Fruit fly (Drosophila melanogaster) Kc167 (cell line): ENCODE data around the gene CG17544.

Experiments
- Myc ChIP-seq: fragments of >200 bp; optimal IDR thresholded peaks from 2 replicates; lab custom pipeline; 2017; ENCODE audit warnings: missing external identifiers
- Sin3A ChIP-seq: fragments of >200 bp; optimal IDR thresholded peaks from 2 replicates; lab custom pipeline; 2018; ENCODE audit warnings: missing external identifiers
- h ChIP-seq: fragments of >200 bp; optimal IDR thresholded peaks from 3 replicates; lab custom pipeline; 2018; ENCODE audit warnings: missing external identifiers
- insv ChIP-seq: fragments of >200 bp; optimal IDR thresholded peaks from 3 replicates; lab custom pipeline; 2018; ENCODE audit warnings: missing external identifiers
- psq ChIP-seq: fragments of >200 bp; optimal IDR thresholded peaks from 2 replicates; lab custom pipeline; 2017; ENCODE audit warnings: missing external identifiers
- ttk ChIP-seq: sonication (Bioruptor generic); optimal IDR thresholded peaks from 2 replicates; lab custom pipeline; 2017; ENCODE audit warnings: missing external identifiers

The CG17544 gene

DNA sequence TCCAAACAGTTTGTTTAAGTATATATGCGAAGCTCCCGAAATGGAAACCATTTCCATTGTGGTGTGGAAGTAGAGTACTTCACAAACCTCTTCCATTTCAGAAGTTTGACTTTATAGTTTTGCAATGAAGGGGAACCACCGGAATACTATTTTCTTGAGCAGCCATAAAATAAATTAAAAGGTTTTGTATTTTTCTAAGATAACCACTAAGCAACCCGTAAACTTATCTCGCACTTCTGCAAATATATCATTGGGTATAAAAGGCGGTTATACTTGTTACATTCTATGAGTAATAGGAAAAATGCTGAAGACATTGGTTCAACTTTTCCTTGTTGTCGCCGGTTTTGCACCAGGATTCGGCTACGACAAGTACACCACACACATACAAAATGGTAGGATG is 19.7 kb upstream of the CG17544 start, which contains the start of gene lectin-37Da:
TSS of gene lectin-37Da (plus strand) at position 301 of the 400 bp plus-strand sequence.
- no peak for TF ChIP-seq Myc
- no peak for TF ChIP-seq psq
- no peak for TF ChIP-seq h (lab: Kevin White, UChicago)
- TF ChIP-seq insv (lab: Kevin White, UChicago), result no peak
- TF ChIP-seq Sin3A (lab: Kevin White, UChicago), result no peak
- TF ChIP-seq ttk, result no peak

DNA sequence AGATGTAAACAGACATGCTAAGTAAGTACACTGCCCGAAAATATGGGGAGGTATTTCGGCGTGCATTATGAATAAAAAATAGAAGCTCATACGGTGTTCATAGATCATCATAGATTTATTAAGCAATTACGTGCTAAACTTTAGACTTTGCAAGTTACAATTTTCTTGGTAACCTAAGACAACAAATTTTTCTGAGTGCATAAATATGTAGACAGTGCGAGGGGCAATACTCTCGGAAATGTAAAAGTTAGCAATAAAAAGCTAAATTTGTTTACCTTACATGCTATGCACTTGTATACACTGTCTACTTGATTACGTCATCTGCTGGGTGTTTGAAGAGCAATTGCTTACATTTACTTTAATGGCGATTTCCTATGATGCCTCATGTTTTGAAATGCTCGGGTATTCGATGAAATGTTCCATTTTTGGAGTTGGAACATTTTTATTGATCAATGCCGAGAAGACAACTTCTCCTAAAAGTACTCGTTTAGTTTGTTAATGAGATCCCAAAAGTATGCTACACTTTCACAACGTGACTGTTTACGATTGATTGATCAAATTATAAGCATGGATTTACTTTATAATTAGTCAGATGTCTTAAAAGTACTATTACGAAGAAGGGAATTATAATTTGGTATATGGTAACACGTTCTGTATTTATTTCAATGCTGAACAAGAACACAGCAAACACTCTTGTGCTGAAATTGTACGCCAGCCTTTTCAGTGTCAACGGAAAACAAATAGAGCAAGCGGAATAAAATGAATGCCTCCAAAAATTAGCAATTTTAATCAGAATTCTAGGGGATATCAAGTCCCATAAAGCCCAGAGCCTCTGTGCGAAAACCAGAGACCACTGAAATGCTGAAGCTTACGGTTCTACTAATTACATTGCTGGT is 18.6 kb upstream of the CG17544 start, which contains the start of gene Lectin-galC1:
TSS of gene Lectin-galC1 (plus strand) at position 846 of the 896 bp plus-strand sequence.
- TF ChIP-seq h (lab: Kevin White, UChicago) (no peak), insv (lab: Kevin White, UChicago) (no peak), Sin3A (lab: Kevin White, UChicago) (no peak), psq (no peak), Myc (no peak), ttk (no peak)

DNA sequence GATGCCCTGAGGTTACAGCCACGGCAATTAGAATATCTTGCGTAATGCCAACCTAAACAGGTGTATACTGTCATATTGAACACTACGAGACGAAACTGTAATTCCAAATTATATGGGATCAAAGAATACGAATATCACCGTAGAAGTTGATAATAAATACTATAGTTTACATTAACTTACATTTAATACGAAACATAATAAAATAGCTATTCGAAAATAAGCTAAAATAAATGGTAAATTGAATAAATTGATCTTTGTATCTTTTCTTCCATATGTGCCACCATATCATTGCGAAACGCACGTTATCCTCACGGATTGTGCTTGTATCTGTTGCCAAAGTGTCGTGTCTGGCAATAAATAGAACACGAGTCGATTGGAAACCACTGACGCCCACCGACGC is 17.6 kb upstream of the CG17544 start:
- TF ChIP-seq ttk (no peak), psq (no peak), h (lab: Kevin White, UChicago) (no peak), Myc (no peak), Sin3A (lab: Kevin White, UChicago) (no peak)

DNA sequence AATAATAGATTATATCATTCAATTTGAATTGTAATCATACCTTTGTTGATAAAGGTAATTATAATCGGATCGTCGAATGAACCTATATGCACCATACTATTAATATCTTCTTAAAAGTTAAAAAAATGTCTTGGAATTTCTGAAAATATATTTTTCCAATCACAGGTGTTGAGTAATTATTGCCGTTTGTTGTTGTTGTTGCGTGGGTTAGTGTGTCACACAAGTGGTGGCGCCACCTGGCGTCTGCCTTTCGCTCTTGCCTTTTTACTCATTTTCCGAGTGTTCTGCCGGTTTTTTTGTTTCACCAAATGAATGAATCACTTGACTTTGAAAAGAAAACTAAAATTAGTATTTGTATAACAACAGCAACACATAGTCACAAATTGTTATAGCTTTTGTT is 16.8 kb upstream of the CG17544 start:
- TF ChIP-seq insv (lab: Kevin White, UChicago) (no peak), ttk (no peak), Sin3A (lab: Kevin White, UChicago) (no peak), h (lab: Kevin White, UChicago) (no peak), psq (no peak), Myc (no peak)

DNA sequence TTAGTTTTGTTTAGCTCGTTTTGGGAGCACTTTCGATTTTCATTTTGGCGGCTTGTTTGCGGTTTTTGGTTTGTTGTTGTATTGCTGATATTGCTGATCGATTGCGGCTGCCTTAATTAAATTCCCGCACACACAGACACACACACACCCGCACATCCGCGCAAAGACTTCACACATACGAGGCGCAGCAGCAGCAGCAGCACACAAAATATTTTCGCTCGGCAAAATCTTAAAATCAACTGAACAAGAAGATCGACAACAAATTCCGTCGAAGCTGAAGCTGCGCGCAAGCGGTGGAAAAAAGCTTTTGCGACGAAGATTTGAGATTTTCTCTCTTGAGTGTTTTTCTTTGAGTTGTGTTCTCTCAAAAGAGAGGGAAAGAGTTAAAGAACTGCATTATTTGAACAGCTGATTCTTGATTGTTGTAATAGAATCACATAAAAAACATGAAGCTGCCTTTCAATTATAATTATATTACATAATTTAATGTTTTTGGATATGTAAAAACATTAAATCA is 16.0 kb upstream of the CG17544 start:
- no peak for TF ChIP-seq Sin3A (lab: Kevin White, UChicago)
- no peak for TF ChIP-seq psq
- TF ChIP-seq insv (lab: Kevin White, UChicago), result no peak
- no peak for TF ChIP-seq h (lab: Kevin White, UChicago)
- TF ChIP-seq ttk, result no peak
- no peak for TF ChIP-seq Myc

DNA sequence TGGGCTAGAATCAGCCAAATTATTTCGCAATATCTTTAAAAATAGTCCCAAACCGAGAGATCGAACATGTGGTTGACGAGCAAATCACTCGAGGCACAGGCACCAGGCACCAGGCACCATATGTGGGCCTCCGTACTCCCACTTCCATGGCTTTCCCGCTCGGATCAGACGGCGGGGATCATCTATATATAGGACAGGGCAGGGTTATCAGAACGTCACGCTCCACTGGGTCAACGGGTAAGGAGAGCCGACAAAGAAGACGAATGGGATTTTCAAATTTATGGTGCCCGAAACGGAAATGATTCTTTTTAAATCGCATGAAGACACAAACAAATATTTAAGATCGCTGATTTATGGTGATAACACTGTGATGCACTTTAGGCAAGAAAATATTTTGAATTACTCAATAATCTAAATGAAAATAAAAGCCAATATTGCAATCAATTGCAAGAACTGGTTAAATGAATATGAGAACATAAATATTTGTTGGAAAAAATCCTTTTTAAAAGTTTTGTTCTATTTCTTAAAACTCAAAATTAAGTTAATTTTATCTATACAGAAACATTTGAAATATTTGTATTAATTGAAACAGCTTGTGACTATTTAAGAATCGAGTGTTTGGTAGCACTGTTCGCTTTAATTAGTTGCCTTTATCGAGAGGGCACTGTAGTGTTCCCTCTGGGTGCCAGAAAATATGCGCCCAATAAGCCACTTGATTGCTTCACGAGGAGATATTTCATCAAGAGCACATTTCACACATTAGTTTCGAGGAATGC is 15.0 kb upstream of the CG17544 start:
- TF ChIP-seq Sin3A (lab: Kevin White, UChicago) (no peak), ttk (no peak), psq (no peak), Myc (no peak), h (lab: Kevin White, UChicago) (no peak), insv (lab: Kevin White, UChicago) (no peak)

DNA sequence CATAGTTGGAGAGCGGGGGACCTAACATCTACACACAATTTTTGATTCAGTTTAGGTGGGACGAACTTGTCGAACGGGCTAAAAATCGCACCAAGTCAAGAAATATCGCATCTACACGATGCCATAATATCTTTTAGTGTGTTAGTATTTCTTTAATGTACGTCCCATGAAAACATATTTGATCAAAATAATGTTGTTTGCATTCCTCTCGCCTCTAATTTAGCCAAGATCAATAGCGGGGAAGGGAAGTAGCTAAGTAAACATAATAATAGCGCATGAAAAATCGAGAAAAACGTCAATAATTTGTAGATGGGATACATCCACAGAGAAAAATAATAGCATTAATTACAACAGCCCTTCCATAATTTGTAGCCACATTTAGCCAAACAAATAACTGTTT is 13.7 kb upstream of the CG17544 start:
- TF ChIP-seq Myc, result no peak
- no peak for TF ChIP-seq h (lab: Kevin White, UChicago)
- no peak for TF ChIP-seq Sin3A (lab: Kevin White, UChicago)
- no peak for TF ChIP-seq psq
- no peak for TF ChIP-seq insv (lab: Kevin White, UChicago)
- no peak for TF ChIP-seq ttk

DNA sequence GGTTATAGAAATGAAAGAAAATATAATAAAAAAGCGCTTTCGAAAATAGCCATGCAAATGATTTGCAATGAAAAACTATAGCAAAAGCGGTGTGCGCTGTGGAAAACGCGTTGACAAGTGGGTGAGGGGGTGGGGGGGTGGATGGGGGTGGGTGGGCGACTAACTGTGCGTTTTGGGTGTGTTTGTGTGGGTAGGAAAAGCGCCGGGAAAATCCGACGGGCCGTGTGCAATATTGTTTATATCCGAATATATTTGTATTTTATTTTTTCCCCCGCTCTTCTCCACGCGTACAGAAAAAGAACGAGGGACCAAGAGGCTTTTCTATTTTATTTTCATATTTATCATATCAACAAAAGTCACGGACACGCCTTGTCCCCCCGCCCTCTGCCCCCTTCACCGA is 8.1 kb upstream of the CG17544 start:
- no peak for TF ChIP-seq h (lab: Kevin White, UChicago)
- no peak for TF ChIP-seq psq
- no peak for TF ChIP-seq insv (lab: Kevin White, UChicago)
- TF ChIP-seq Sin3A (lab: Kevin White, UChicago), result no peak

DNA sequence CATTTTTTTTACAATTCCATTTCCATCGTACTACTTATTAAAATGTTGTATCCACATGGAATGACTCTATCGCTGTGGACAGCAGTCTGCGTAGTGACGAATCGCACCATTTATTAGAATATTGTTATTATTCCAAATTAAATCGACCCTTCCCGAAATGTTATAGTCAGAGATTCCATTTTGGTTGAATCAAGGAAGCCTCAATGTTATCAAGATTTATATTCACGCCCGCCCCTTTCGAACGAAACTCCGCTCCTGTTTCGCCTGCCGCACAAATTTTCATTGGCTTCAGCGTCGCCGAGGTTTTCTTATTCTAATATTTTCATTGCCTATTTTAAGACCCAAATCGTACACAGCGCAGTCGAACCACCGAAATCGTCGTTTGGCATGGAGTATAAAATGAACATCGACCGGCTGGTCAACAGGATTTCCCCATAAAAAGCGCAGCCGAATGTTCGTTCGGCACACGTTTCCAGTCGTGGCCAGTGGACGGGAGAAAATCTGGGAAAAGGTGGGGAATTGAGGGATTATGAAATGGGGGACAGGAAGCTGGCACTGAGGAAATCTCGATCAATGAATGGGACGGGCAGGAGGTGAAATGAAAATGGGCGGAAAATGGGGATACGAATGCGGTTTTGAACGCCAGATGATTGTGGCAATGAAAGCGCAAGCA is 7.5 kb upstream of the CG17544 start:
- TF ChIP-seq insv (lab: Kevin White, UChicago) (no peak), ttk (no peak), Myc (no peak), psq (no peak), h (lab: Kevin White, UChicago) (no peak), Sin3A (lab: Kevin White, UChicago) (no peak)

DNA sequence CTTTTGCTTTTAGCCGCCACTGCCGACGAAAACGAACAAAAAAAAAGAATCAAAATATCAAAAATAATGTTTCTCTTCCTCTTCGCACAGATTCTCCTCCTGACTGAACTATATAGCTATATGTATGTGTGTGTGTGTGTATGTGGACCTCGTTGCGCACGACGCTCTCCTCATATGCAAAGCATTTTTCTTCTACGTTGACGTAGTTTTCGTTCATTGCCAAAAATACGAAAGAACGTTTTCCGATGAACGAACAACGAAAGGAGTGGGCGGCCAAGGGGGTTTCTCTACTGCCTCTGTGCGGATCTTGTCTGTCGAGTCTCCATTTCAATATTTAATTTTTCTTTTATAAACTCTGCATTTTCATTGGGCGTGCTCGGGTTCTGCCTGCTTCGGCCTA is 6.5 kb upstream of the CG17544 start:
- TF ChIP-seq psq (no peak), Myc (no peak), h (lab: Kevin White, UChicago) (no peak), Sin3A (lab: Kevin White, UChicago) (no peak), ttk (no peak), insv (lab: Kevin White, UChicago) (no peak)

DNA sequence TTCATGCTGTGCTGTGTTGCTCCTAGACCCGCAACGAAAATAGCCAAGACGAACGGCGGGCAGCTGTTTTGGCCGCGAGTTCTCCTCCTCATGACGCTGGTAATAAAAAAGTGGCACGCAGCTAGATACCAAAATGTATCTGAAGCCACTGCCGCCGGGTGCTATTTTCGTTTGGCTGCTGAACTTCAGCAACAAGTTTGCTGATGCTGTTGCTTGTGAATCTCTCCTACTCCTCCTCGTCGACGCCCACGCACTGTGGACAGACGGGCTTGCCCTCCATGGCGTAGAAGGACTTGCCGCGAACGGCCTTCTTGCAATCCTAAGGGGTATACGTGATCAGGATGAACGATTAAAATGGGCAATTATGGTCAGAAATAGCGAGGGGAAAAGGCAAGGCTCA is 5.1 kb upstream of the CG17544 start:
- TF ChIP-seq ttk, result no peak
- no peak for TF ChIP-seq psq
- no peak for TF ChIP-seq h (lab: Kevin White, UChicago)
- TF ChIP-seq Sin3A (lab: Kevin White, UChicago), result no peak
- no peak for TF ChIP-seq insv (lab: Kevin White, UChicago)
- TF ChIP-seq Myc, result no peak

DNA sequence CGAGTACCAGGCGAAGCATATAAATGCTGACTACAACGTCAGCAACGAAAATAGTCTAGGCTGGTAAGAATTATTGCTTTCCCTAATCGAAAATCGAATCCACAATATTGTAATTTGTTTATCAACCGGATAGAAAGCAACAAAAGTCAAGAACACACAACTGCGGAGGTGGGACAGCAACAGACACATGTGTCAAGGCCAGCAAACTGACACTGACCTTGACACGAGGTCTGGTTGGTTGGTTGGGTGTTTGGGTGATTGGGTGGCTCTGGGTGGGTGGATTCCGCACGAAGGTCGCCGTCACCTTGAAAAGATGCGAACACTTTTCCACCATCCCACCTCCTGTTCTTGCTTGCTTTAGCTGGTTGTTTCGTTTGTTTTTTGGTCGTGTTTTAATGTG is 4.4 kb upstream of the CG17544 start:
- no peak for TF ChIP-seq Sin3A (lab: Kevin White, UChicago)
